Worm (Caenorhabditis elegans): Measurements from ENCODE around the gene R09A8.9.
A peak's percentile ranks its signal among the peaks of the same experiment; 100 is the strongest.

Gene R09A8.9

ce11 chrX:12603322-12603984 is at the start of gene R09A8.9, which contains the start of gene T24D5.6:
Gene R09A8.9, plus strand, starts transcription at chrX:12603934.
Gene T24D5.6, plus strand, starts transcription at chrX:12603622.
- TF ChIP-seq med-1 (GFP tag; optimal IDR thresholded peaks at IDR 0.05; ENCODE audit: insufficient read depth) = no peak
- TF ChIP-seq ztf-29 (GFP tag; IDR thresholded peaks at IDR 0.05) = no peak
- no peak for TF ChIP-seq tab-1 (GFP tag; IDR thresholded peaks at IDR 0.05)
- no peak for TF ChIP-seq ref-1 (GFP tag; conservative IDR thresholded peaks at IDR 0.05)
- no peak for TF ChIP-seq T22C8.4 (GFP tag; IDR thresholded peaks at IDR 0.05)
- TF ChIP-seq cog-1 (tag; optimal IDR thresholded peaks at IDR 0.05) = no peak
- TF ChIP-seq ztf-23 (GFP tag; IDR thresholded peaks at IDR 0.05) = no peak
- no peak for TF ChIP-seq klf-2 (GFP tag; conservative IDR thresholded peaks at IDR 0.05)
- no peak for TF ChIP-seq flt-1 (GFP tag; IDR thresholded peaks at IDR 0.05)

ce11 chrX:12563589-12563988 is 40.1 kb upstream of the R09A8.9 start:
- peak; percentile 98 for TF ChIP-seq tab-1 (GFP tag; IDR thresholded peaks at IDR 0.05)
- peak; percentile 95 for TF ChIP-seq klf-2 (GFP tag; conservative IDR thresholded peaks at IDR 0.05)
- peak; percentile 97 for TF ChIP-seq ztf-29 (GFP tag; IDR thresholded peaks at IDR 0.05)
- TF ChIP-seq T22C8.4 (GFP tag; IDR thresholded peaks at IDR 0.05) = peak; percentile 94
- peak; percentile 80 for TF ChIP-seq med-1 (GFP tag; optimal IDR thresholded peaks at IDR 0.05; ENCODE audit: insufficient read depth)
- peak; percentile 96 for TF ChIP-seq ztf-23 (GFP tag; IDR thresholded peaks at IDR 0.05)
- TF ChIP-seq cog-1 (tag; optimal IDR thresholded peaks at IDR 0.05) = peak; percentile 89
- TF ChIP-seq ref-1 (GFP tag; conservative IDR thresholded peaks at IDR 0.05) = peak; percentile 96
- TF ChIP-seq flt-1 (GFP tag; IDR thresholded peaks at IDR 0.05) = peak; percentile 98

- TF ChIP-seq med-1 (GFP tag; optimal IDR thresholded peaks at IDR 0.05; ENCODE audit: insufficient read depth) = no peak
- no peak for TF ChIP-seq ztf-23 (GFP tag; IDR thresholded peaks at IDR 0.05)
- no peak for TF ChIP-seq ztf-29 (GFP tag; IDR thresholded peaks at IDR 0.05)
- no peak for TF ChIP-seq ref-1 (GFP tag; conservative IDR thresholded peaks at IDR 0.05)
- no peak for TF ChIP-seq T22C8.4 (GFP tag; IDR thresholded peaks at IDR 0.05)
- TF ChIP-seq flt-1 (GFP tag; IDR thresholded peaks at IDR 0.05) = no peak
- no peak for TF ChIP-seq klf-2 (GFP tag; conservative IDR thresholded peaks at IDR 0.05)
- no peak for TF ChIP-seq tab-1 (GFP tag; IDR thresholded peaks at IDR 0.05)
- TF ChIP-seq cog-1 (tag; optimal IDR thresholded peaks at IDR 0.05) = no peak
Measured at ce11 chrX:12574473-12574872, 29.3 kb upstream of the R09A8.9 start, which contains the start of gene T24D5.1. Gene T24D5.1, plus strand, starts transcription at chrX:12574773.

ce11 chrX:12579774-12580173 is 24.0 kb upstream of the R09A8.9 start, which contains the start of gene T24D5.3:
Gene T24D5.3, plus strand, starts transcription at chrX:12580074.
- no peak for TF ChIP-seq ztf-29 (GFP tag; IDR thresholded peaks at IDR 0.05)
- TF ChIP-seq ref-1 (GFP tag; conservative IDR thresholded peaks at IDR 0.05) = no peak
- no peak for TF ChIP-seq ztf-23 (GFP tag; IDR thresholded peaks at IDR 0.05)
- no peak for TF ChIP-seq klf-2 (GFP tag; conservative IDR thresholded peaks at IDR 0.05)
- no peak for TF ChIP-seq T22C8.4 (GFP tag; IDR thresholded peaks at IDR 0.05)
- TF ChIP-seq flt-1 (GFP tag; IDR thresholded peaks at IDR 0.05) = no peak
- no peak for TF ChIP-seq tab-1 (GFP tag; IDR thresholded peaks at IDR 0.05)
- TF ChIP-seq med-1 (GFP tag; optimal IDR thresholded peaks at IDR 0.05; ENCODE audit: insufficient read depth) = no peak
- TF ChIP-seq cog-1 (tag; optimal IDR thresholded peaks at IDR 0.05) = no peak

ce11 chrX:12583497-12583896 is 20.2 kb upstream of the R09A8.9 start:
- TF ChIP-seq med-1 (GFP tag; optimal IDR thresholded peaks at IDR 0.05; ENCODE audit: insufficient read depth) (no peak), flt-1 (GFP tag; IDR thresholded peaks at IDR 0.05) (no peak), cog-1 (tag; optimal IDR thresholded peaks at IDR 0.05) (no peak), ztf-29 (GFP tag; IDR thresholded peaks at IDR 0.05) (no peak), ztf-23 (GFP tag; IDR thresholded peaks at IDR 0.05) (no peak), ref-1 (GFP tag; conservative IDR thresholded peaks at IDR 0.05) (no peak), klf-2 (GFP tag; conservative IDR thresholded peaks at IDR 0.05) (no peak)

- TF ChIP-seq T22C8.4 (GFP tag; IDR thresholded peaks at IDR 0.05) (no peak), ztf-23 (GFP tag; IDR thresholded peaks at IDR 0.05) (no peak), ztf-29 (GFP tag; IDR thresholded peaks at IDR 0.05) (no peak)
Measured at ce11 chrX:12586352-12586751, 17.4 kb upstream of the R09A8.9 start, which contains the start of gene T24D5.2. Gene T24D5.2, minus strand, starts transcription at chrX:12586452.

- TF ChIP-seq ztf-29 (GFP tag; IDR thresholded peaks at IDR 0.05) (no peak), tab-1 (GFP tag; IDR thresholded peaks at IDR 0.05) (no peak), klf-2 (GFP tag; conservative IDR thresholded peaks at IDR 0.05) (no peak), cog-1 (tag; optimal IDR thresholded peaks at IDR 0.05) (no peak), T22C8.4 (GFP tag; IDR thresholded peaks at IDR 0.05) (no peak), flt-1 (GFP tag; IDR thresholded peaks at IDR 0.05) (no peak), ref-1 (GFP tag; conservative IDR thresholded peaks at IDR 0.05) (no peak), ztf-23 (GFP tag; IDR thresholded peaks at IDR 0.05) (no peak), med-1 (GFP tag; optimal IDR thresholded peaks at IDR 0.05; ENCODE audit: insufficient read depth) (no peak)
Measured at ce11 chrX:12589503-12589902, 14.2 kb upstream of the R09A8.9 start.

ce11 chrX:12595217-12595616 is 8.5 kb upstream of the R09A8.9 start:
- TF ChIP-seq klf-2 (GFP tag; conservative IDR thresholded peaks at IDR 0.05) = no peak
- TF ChIP-seq ztf-29 (GFP tag; IDR thresholded peaks at IDR 0.05) = no peak
- TF ChIP-seq cog-1 (tag; optimal IDR thresholded peaks at IDR 0.05) = no peak
- no peak for TF ChIP-seq ztf-23 (GFP tag; IDR thresholded peaks at IDR 0.05)
- TF ChIP-seq ref-1 (GFP tag; conservative IDR thresholded peaks at IDR 0.05) = no peak
- no peak for TF ChIP-seq flt-1 (GFP tag; IDR thresholded peaks at IDR 0.05)
- no peak for TF ChIP-seq med-1 (GFP tag; optimal IDR thresholded peaks at IDR 0.05; ENCODE audit: insufficient read depth)
- TF ChIP-seq tab-1 (GFP tag; IDR thresholded peaks at IDR 0.05) = no peak
- TF ChIP-seq T22C8.4 (GFP tag; IDR thresholded peaks at IDR 0.05) = no peak

ce11 chrX:12595954-12596353 is 7.8 kb upstream of the R09A8.9 start:
- no peak for TF ChIP-seq ztf-29 (GFP tag; IDR thresholded peaks at IDR 0.05)
- no peak for TF ChIP-seq klf-2 (GFP tag; conservative IDR thresholded peaks at IDR 0.05)
- TF ChIP-seq ref-1 (GFP tag; conservative IDR thresholded peaks at IDR 0.05) = no peak
- TF ChIP-seq T22C8.4 (GFP tag; IDR thresholded peaks at IDR 0.05) = no peak
- TF ChIP-seq tab-1 (GFP tag; IDR thresholded peaks at IDR 0.05) = no peak
- TF ChIP-seq flt-1 (GFP tag; IDR thresholded peaks at IDR 0.05) = no peak
- TF ChIP-seq cog-1 (tag; optimal IDR thresholded peaks at IDR 0.05) = no peak
- TF ChIP-seq med-1 (GFP tag; optimal IDR thresholded peaks at IDR 0.05; ENCODE audit: insufficient read depth) = no peak
- no peak for TF ChIP-seq ztf-23 (GFP tag; IDR thresholded peaks at IDR 0.05)

Data from whole organism, midembryonic.